Worm (Caenorhabditis elegans) whole organism, L3 larva: ENCODE data around the gene C55C3.4.

Experiments used
- R02D3.7 ChIP-seq: fragments of 150-350 bp; optimal IDR thresholded peaks from 2 replicates; lab custom pipeline; 2014; ENCODE audit warnings: missing biosample characterization, missing genetic modification characterization
- ZK546.5 ChIP-seq: sonication (generic microtip); optimal IDR thresholded peaks from 2 replicates; lab custom pipeline; 2017; ENCODE audit warnings: missing biosample characterization, missing genetic modification characterization
- aly-2 ChIP-seq: fragments of 150-350 bp; optimal IDR thresholded peaks from 2 replicates; lab custom pipeline; 2014; ENCODE audit warnings: missing biosample characterization, missing genetic modification characterization
- ama-1 ChIP-seq: fragments of 150-350 bp; optimal IDR thresholded peaks from 2 replicates; lab custom pipeline; 2018
- ceh-28 ChIP-seq: fragments of 150-350 bp; optimal IDR thresholded peaks from 2 replicates; lab custom pipeline; 2014; ENCODE audit warnings: missing biosample characterization, missing genetic modification reagents, missing genetic modification characterization
- ceh-82 ChIP-seq: fragments of 150-350 bp; optimal IDR thresholded peaks from 2 replicates; lab custom pipeline; 2014; ENCODE audit warnings: missing biosample characterization, missing genetic modification characterization
- daf-12 ChIP-seq: fragments of 150-350 bp; optimal IDR thresholded peaks from 2 replicates; lab custom pipeline; 2014; ENCODE audit warnings: missing biosample characterization, missing genetic modification reagents, missing genetic modification characterization
- egl-27 ChIP-seq: sonication (generic microtip); optimal IDR thresholded peaks from 4 replicates; lab custom pipeline; 2017; ENCODE audit warnings: missing biosample characterization, missing genetic modification reagents, missing genetic modification characterization
- egl-5 ChIP-seq: fragments of 150-350 bp; optimal IDR thresholded peaks from 2 replicates; lab custom pipeline; 2017; ENCODE audit warnings: missing biosample characterization, missing genetic modification reagents, missing genetic modification characterization, inconsistent platforms
- elt-1 ChIP-seq: fragments of 150-350 bp; optimal IDR thresholded peaks from 2 replicates; lab custom pipeline; 2014; ENCODE audit warnings: missing biosample characterization, missing genetic modification characterization
- elt-2 ChIP-seq: sonication (generic microtip); optimal IDR thresholded peaks from 2 replicates; lab custom pipeline; 2016; ENCODE audit warnings: missing genetic modification reagents, mild to moderate bottlenecking, missing genetic modification characterization, missing compliant biosample characterization
- elt-3 ChIP-seq, 3 experiments: fragments of 150-350 bp in 1 of 3; sonication (generic microtip) in 2 of 3; optimal IDR thresholded peaks; 2 replicates in 2 of 3; 4 replicates in 1 of 3; lab custom pipeline; 2014 to 2017; ENCODE audit warnings: missing biosample characterization in 3 of 3, missing genetic modification characterization in 3 of 3
- fkh-10 ChIP-seq: sonication (generic microtip); optimal IDR thresholded peaks from 2 replicates; lab custom pipeline; 2017; ENCODE audit warnings: missing biosample characterization, missing genetic modification reagents, missing genetic modification characterization
- fkh-2 ChIP-seq: fragments of 150-350 bp; optimal IDR thresholded peaks from 2 replicates; lab custom pipeline; 2014; ENCODE audit warnings: missing biosample characterization, missing genetic modification reagents, missing genetic modification characterization
- fos-1 ChIP-seq: fragments of 150-350 bp; optimal IDR thresholded peaks from 2 replicates; lab custom pipeline; 2014; ENCODE audit warnings: missing biosample characterization, missing genetic modification characterization
- hmg-11 ChIP-seq: sonication (generic microtip); optimal IDR thresholded peaks from 2 replicates; lab custom pipeline; 2016; ENCODE audit warnings: missing genetic modification characterization, missing compliant biosample characterization
- jun-1 ChIP-seq: fragments of 150-350 bp; optimal IDR thresholded peaks from 2 replicates; lab custom pipeline; 2014; ENCODE audit warnings: missing biosample characterization, missing genetic modification reagents, missing genetic modification characterization
- lin-15B ChIP-seq: fragments of 150-350 bp; optimal IDR thresholded peaks from 2 replicates; lab custom pipeline; 2014; ENCODE audit warnings: missing biosample characterization, missing genetic modification characterization
- lin-39 ChIP-seq: fragments of 150-350 bp; optimal IDR thresholded peaks from 2 replicates; lab custom pipeline; 2018; ENCODE audit warnings: missing biosample characterization, missing genetic modification reagents, missing genetic modification characterization
- lsy-12 ChIP-seq: sonication (generic microtip); optimal IDR thresholded peaks from 2 replicates; lab custom pipeline; 2016; ENCODE audit warnings: mild to moderate bottlenecking, missing genetic modification characterization, missing compliant biosample characterization
- mdl-1 ChIP-seq: fragments of 150-350 bp; optimal IDR thresholded peaks from 2 replicates; lab custom pipeline; 2014; ENCODE audit warnings: missing biosample characterization, missing genetic modification characterization
- nfya-1 ChIP-seq: sonication (generic microtip); optimal IDR thresholded peaks from 2 replicates; lab custom pipeline; 2017; ENCODE audit warnings: missing genetic modification characterization, mild to moderate bottlenecking, missing compliant biosample characterization, antibody characterized with exemption, moderate library complexity; ENCODE audit not compliant: insufficient read depth
- nhr-12 ChIP-seq: fragments of 150-350 bp; optimal IDR thresholded peaks from 2 replicates; lab custom pipeline; 2014; ENCODE audit warnings: missing biosample characterization, missing genetic modification characterization
- nhr-23 ChIP-seq: fragments of 150-350 bp; optimal IDR thresholded peaks from 2 replicates; lab custom pipeline; 2014; ENCODE audit warnings: missing biosample characterization, missing genetic modification reagents, missing genetic modification characterization
- nhr-237 ChIP-seq: fragments of 150-350 bp; optimal IDR thresholded peaks from 2 replicates; lab custom pipeline; 2014; ENCODE audit warnings: missing biosample characterization, missing genetic modification characterization
- nhr-25 ChIP-seq: sonication (generic microtip); optimal IDR thresholded peaks from 2 replicates; lab custom pipeline; 2017; ENCODE audit warnings: missing biosample characterization, missing genetic modification characterization
- nhr-28 ChIP-seq: fragments of 150-350 bp; optimal IDR thresholded peaks from 2 replicates; lab custom pipeline; 2014; ENCODE audit warnings: missing biosample characterization, missing genetic modification characterization
- nhr-43 ChIP-seq: sonication (generic microtip); optimal IDR thresholded peaks from 2 replicates; lab custom pipeline; 2016; ENCODE audit warnings: mild to moderate bottlenecking, missing genetic modification characterization, missing compliant biosample characterization; ENCODE audit not compliant: poor library complexity, severe bottlenecking
- nhr-67 ChIP-seq: fragments of 150-350 bp; optimal IDR thresholded peaks from 2 replicates; lab custom pipeline; 2014; ENCODE audit warnings: missing biosample characterization, missing genetic modification characterization
- pha-4 ChIP-seq: fragments of 150-350 bp; optimal IDR thresholded peaks from 2 replicates; lab custom pipeline; 2014; ENCODE audit warnings: missing biosample characterization, missing genetic modification reagents, missing genetic modification characterization
- pqm-1 ChIP-seq: fragments of 150-350 bp; optimal IDR thresholded peaks from 2 replicates; lab custom pipeline; 2017; ENCODE audit warnings: missing biosample characterization, missing genetic modification characterization, inconsistent platforms
- sea-2 ChIP-seq: fragments of 150-350 bp; sonication (generic microtip); optimal IDR thresholded peaks from 4 replicates; lab custom pipeline; 2014; ENCODE audit warnings: missing biosample characterization, missing genetic modification reagents, missing genetic modification characterization
- snpc-4 ChIP-seq: fragments of 150-350 bp; optimal IDR thresholded peaks from 2 replicates; lab custom pipeline; 2014; ENCODE audit warnings: missing biosample characterization, missing genetic modification characterization
- unc-39 ChIP-seq: sonication (generic microtip); optimal IDR thresholded peaks from 4 replicates; lab custom pipeline; 2017; ENCODE audit warnings: missing biosample characterization, missing genetic modification characterization
- zag-1 ChIP-seq: fragments of 150-350 bp; optimal IDR thresholded peaks from 2 replicates; lab custom pipeline; 2014; ENCODE audit warnings: missing biosample characterization, missing genetic modification characterization
- ztf-11 ChIP-seq: fragments of 150-350 bp; optimal IDR thresholded peaks from 2 replicates; lab custom pipeline; 2014; ENCODE audit warnings: missing biosample characterization, missing genetic modification characterization
- ztf-4 ChIP-seq: fragments of 150-350 bp; optimal IDR thresholded peaks from 2 replicates; lab custom pipeline; 2014; ENCODE audit warnings: missing biosample characterization, missing genetic modification characterization

The C55C3.4 gene

ce11 chrIV:5665353-5665918 lies 12.5 kb downstream of the C55C3.4 start (continued):
- peak; percentile 27 for TF ChIP-seq ztf-4 (tag; lab: Kevin White, UChicago)
- TF ChIP-seq fkh-2 (tag; lab: Kevin White, UChicago): no peak
- TF ChIP-seq ztf-11: no peak
- TF ChIP-seq ceh-28 (tag; lab: Kevin White, UChicago): no peak
- no peak for TF ChIP-seq unc-39 (tag; lab: Kevin White, UChicago)
- TF ChIP-seq nhr-43 (tag; lab: Kevin White, UChicago): peak; percentile 45
- peak; percentile 69 for TF ChIP-seq nfya-1
- TF ChIP-seq egl-5 (tag; lab: Kevin White, UChicago): peak; percentile 54
- no peak for TF ChIP-seq mdl-1 (tag; lab: Kevin White, UChicago)
- no peak for TF ChIP-seq elt-1 (tag; lab: Kevin White, UChicago)
- TF ChIP-seq lin-15B (tag; lab: Kevin White, UChicago): peak; percentile 42
- TF ChIP-seq fkh-10 (GFP tag; lab: Kevin White, UChicago): no peak
- peak; percentile 83 for TF ChIP-seq ama-1 (lab: Kevin White, UChicago)
- peak; percentile 31 for TF ChIP-seq jun-1 (tag; lab: Kevin White, UChicago)
- TF ChIP-seq hmg-11: peak; percentile 34

- TF ChIP-seq elt-2 (peak; percentile 43), pha-4 (tag; lab: Kevin White, UChicago) (peak; percentile 25), mdl-1 (tag; lab: Kevin White, UChicago) (no peak), ama-1 (lab: Kevin White, UChicago) (peak; percentile 65), jun-1 (tag; lab: Kevin White, UChicago) (no peak), pqm-1 (tag; lab: Kevin White, UChicago) (peak; percentile 11), nhr-25 (tag; lab: Kevin White, UChicago) (peak; percentile 5)
These were observed 13.5 kb downstream of the C55C3.4 start, which contains the start of gene bec-1 for ce11 chrIV:5664375-5665004. TSS of gene bec-1 (minus strand) at chrIV:5664425.

ce11 chrIV:5662886-5663285 lies 15.1 kb downstream of the C55C3.4 start:
- TF ChIP-seq sea-2 (GFP tag; lab: Kevin White, UChicago) (no peak), nfya-1 (no peak), nhr-12 (no peak), ceh-82 (no peak), ama-1 (lab: Kevin White, UChicago) (no peak), egl-5 (tag; lab: Kevin White, UChicago) (no peak), fkh-2 (tag; lab: Kevin White, UChicago) (no peak), nhr-23 (tag; lab: Kevin White, UChicago) (no peak), nhr-28 (no peak), lin-39 (tag; lab: Kevin White, UChicago) (no peak), hmg-11 (no peak), elt-3 (tag; optimal IDR thresholded peaks at IDR 0.05; lab: Kevin White, UChicago) (no peak)

ce11 chrIV:5662073-5662472 lies 15.9 kb downstream of the C55C3.4 start:
- TF ChIP-seq nhr-25 (tag; lab: Kevin White, UChicago) (no peak), ama-1 (lab: Kevin White, UChicago) (peak; percentile 81)
- TF ChIP-seq, all 47 proteins: peak for 1

- no peak for TF ChIP-seq nhr-12
- TF ChIP-seq lsy-12 (tag; lab: Kevin White, UChicago): peak; percentile 14
These were observed 17.7 kb downstream of the C55C3.4 start, which contains the start of gene skn-1 for ce11 chrIV:5660239-5660638. TSS of gene skn-1 (minus strand) at chrIV:5660384.

ce11 chrIV:5659461-5659860 lies 18.5 kb downstream of the C55C3.4 start:
- TF ChIP-seq ceh-82 (no peak), R02D3.7 (tag; lab: Kevin White, UChicago) (no peak), zag-1 (tag; lab: Kevin White, UChicago) (no peak), egl-5 (tag; lab: Kevin White, UChicago) (no peak), aly-2 (tag; lab: Kevin White, UChicago) (no peak), ZK546.5 (tag; lab: Kevin White, UChicago) (no peak), ztf-4 (tag; lab: Kevin White, UChicago) (no peak), lin-39 (tag; lab: Kevin White, UChicago) (no peak), daf-12 (no peak), nhr-43 (tag; lab: Kevin White, UChicago) (no peak), fkh-2 (tag; lab: Kevin White, UChicago) (no peak), fos-1 (tag; lab: Kevin White, UChicago) (no peak), elt-1 (tag; lab: Kevin White, UChicago) (no peak), egl-27 (tag; lab: Kevin White, UChicago) (no peak), ceh-28 (tag; lab: Kevin White, UChicago) (no peak), jun-1 (tag; lab: Kevin White, UChicago) (peak; percentile 58), lin-15B (tag; lab: Kevin White, UChicago) (no peak), nhr-12 (no peak), nhr-28 (no peak), ztf-11 (no peak), snpc-4 (tag; lab: Kevin White, UChicago) (no peak), nhr-67 (tag; lab: Kevin White, UChicago) (no peak), nfya-1 (peak; percentile 21), ama-1 (lab: Kevin White, UChicago) (no peak), nhr-237 (tag; lab: Kevin White, UChicago) (no peak), nhr-25 (tag; lab: Kevin White, UChicago) (no peak), nhr-23 (tag; lab: Kevin White, UChicago) (no peak), elt-2 (peak; percentile 86), pqm-1 (tag; lab: Kevin White, UChicago) (peak; percentile 95)
